Fruit fly (Drosophila melanogaster): ENCODE data around the gene Gem2.

Gem2 gene

DNA sequence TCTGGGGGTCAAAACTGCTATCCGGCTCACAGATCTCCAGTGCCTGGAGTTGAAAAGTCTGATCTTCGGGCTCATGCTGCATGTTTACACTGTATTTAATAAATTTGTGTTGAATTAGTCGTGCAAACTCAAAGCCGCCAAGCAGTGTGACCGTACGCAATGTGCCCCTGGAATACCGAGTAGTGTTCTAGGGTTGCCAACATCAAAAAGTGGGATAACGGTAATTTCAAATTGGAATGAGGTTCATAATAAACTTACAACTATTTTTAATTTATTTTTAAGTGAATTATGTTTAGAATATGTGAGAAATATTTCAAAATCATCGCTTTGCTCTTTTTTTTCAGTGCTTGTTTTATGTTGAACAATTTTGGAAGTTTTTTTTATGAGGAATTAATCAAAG is at the start of gene Gem2:
Gene Gem2, minus strand, starts transcription at position 176 of the 400 bp plus-strand sequence.
- TF ChIP-seq eg (GFP tag; IDR thresholded peaks at IDR 0.05) (no peak), Eip78C (GFP tag) (peak; percentile 66), CG8632 (GFP tag; optimal IDR thresholded peaks at IDR 0.05) (no peak)

DNA sequence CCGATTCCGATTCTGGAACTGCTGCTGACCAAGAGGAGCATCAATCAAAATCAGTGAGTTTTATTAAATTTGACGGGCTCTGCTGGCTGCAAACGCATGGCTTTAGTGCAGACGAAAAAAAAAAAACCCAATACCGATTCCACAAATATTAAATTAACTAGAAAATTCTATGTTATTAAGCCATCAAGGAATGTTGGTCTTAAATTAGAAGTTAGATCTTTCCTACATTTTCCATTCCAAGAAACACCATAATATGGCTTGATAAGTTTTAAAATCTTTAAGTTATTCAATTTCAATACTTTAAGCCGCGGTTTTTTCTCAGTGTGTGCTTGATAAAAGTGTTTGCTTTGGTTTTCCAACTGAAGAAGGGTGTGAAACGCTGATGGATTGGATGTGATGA is 47.0 kb upstream of the Gem2 start:
- TF ChIP-seq esn (GFP tag; optimal IDR thresholded peaks at IDR 0.05), result peak; percentile 9
- TF ChIP-seq CG6792 (GFP tag; optimal IDR thresholded peaks at IDR 0.05), result no peak
- TF ChIP-seq svp (GFP tag), result peak; percentile 40
- no peak for TF ChIP-seq eg (GFP tag; IDR thresholded peaks at IDR 0.05)
- TF ChIP-seq Eip78C (GFP tag), result peak; percentile 82
- TF ChIP-seq CG31627 (GFP tag; optimal IDR thresholded peaks at IDR 0.05), result no peak
- TF ChIP-seq CG8632 (GFP tag; optimal IDR thresholded peaks at IDR 0.05), result no peak
- TF ChIP-seq topi (GFP tag; optimal IDR thresholded peaks at IDR 0.05), result no peak
- peak; percentile 20 for TF ChIP-seq achi (GFP tag; optimal IDR thresholded peaks at IDR 0.05)
- no peak for TF ChIP-seq ss (GFP tag; optimal IDR thresholded peaks at IDR 0.05)
- no peak for TF ChIP-seq CG11902 (GFP tag; optimal IDR thresholded peaks at IDR 0.05)
- TF ChIP-seq dsx (GFP tag; optimal IDR thresholded peaks at IDR 0.05; ENCODE audit: poor library complexity, severe bottlenecking), result no peak
- TF ChIP-seq fd85E (GFP tag; optimal IDR thresholded peaks at IDR 0.05), result no peak
- TF ChIP-seq Met (GFP tag; optimal IDR thresholded peaks at IDR 0.05), result peak; percentile 16
- TF ChIP-seq CG4318 (GFP tag; optimal IDR thresholded peaks at IDR 0.05), result no peak
- no peak for TF ChIP-seq Hr39 (GFP tag; optimal IDR thresholded peaks at IDR 0.05)

DNA sequence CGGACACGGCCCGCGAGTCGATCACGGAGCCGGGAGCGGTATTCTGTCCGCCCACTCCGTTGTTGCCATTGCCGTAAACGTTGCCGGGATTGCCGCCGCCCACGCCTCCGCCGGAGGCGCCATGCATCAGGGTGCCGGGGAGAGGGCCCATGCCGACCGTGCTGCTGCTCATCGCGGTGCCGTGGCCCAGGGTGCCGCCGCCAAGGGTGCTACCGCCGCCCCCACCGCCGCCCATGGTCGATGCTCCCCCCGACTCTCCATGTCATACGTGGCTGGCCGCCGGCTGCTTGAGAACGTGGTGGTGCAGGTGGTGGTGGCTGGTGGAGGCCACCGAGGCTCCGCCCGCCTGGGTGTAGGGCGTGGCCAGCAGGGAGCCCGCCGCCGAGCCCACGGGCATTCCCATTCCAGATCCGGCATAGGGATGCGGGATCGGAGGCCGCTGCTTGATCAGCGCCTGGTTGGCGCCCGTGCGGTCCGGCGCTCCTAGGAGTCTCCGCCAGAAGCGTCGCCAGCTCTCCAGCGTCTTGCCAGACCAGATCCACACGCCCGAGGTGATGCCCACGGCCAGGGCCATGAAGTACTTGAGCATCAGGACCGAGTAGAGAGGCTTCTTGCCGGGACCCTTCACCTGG is 43.9 kb upstream of the Gem2 start:
- no peak for TF ChIP-seq CG7368 (GFP tag; optimal IDR thresholded peaks at IDR 0.05)
- no peak for TF ChIP-seq dsx (GFP tag; optimal IDR thresholded peaks at IDR 0.05; ENCODE audit: poor library complexity, severe bottlenecking)
- no peak for TF ChIP-seq CG4318 (GFP tag; optimal IDR thresholded peaks at IDR 0.05)
- no peak for TF ChIP-seq Sox14 (GFP tag; optimal IDR thresholded peaks at IDR 0.05)
- no peak for TF ChIP-seq CG6792 (GFP tag; optimal IDR thresholded peaks at IDR 0.05)
- TF ChIP-seq OdsH (GFP tag; optimal IDR thresholded peaks at IDR 0.05), result no peak
- TF ChIP-seq CG11902 (GFP tag; optimal IDR thresholded peaks at IDR 0.05), result no peak

DNA sequence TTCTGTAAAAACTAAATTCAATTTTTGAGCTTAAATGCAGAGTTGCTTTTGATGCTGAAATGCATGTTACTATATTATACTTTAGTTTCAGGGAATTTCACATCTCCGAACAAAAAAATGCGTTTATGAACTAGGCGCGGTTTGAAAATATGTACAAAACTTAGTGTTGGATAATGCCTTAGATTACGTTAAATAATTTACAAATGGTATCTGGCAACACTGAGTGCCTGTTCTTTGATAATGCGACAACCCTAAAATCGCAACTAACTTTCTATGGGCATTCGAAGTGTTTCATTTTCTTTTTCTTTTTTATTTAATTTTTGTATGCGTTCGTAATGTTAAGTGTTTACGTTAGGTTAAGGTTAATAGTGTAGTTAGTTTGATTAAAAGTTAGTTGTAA is 42.4 kb upstream of the Gem2 start:
- TF ChIP-seq dac (GFP tag; optimal IDR thresholded peaks at IDR 0.05), result no peak
- TF ChIP-seq CG6808 (GFP tag; optimal IDR thresholded peaks at IDR 0.05), result no peak
- TF ChIP-seq Smox (GFP tag; optimal IDR thresholded peaks at IDR 0.05), result no peak
- no peak for TF ChIP-seq lz (GFP tag; optimal IDR thresholded peaks at IDR 0.05)
- no peak for TF ChIP-seq Hr38 (GFP tag; optimal IDR thresholded peaks at IDR 0.05)
- TF ChIP-seq CG11762 (GFP tag; optimal IDR thresholded peaks at IDR 0.05; ENCODE audit: insufficient read depth), result no peak
- TF ChIP-seq Met (GFP tag; optimal IDR thresholded peaks at IDR 0.05), result no peak
- TF ChIP-seq CG34406 (GFP tag; optimal IDR thresholded peaks at IDR 0.05), result no peak
- TF ChIP-seq svp (GFP tag), result no peak
- no peak for TF ChIP-seq Eip75B (GFP tag; optimal IDR thresholded peaks at IDR 0.05)
- no peak for TF ChIP-seq Lpt (GFP tag; optimal IDR thresholded peaks at IDR 0.05)

DNA sequence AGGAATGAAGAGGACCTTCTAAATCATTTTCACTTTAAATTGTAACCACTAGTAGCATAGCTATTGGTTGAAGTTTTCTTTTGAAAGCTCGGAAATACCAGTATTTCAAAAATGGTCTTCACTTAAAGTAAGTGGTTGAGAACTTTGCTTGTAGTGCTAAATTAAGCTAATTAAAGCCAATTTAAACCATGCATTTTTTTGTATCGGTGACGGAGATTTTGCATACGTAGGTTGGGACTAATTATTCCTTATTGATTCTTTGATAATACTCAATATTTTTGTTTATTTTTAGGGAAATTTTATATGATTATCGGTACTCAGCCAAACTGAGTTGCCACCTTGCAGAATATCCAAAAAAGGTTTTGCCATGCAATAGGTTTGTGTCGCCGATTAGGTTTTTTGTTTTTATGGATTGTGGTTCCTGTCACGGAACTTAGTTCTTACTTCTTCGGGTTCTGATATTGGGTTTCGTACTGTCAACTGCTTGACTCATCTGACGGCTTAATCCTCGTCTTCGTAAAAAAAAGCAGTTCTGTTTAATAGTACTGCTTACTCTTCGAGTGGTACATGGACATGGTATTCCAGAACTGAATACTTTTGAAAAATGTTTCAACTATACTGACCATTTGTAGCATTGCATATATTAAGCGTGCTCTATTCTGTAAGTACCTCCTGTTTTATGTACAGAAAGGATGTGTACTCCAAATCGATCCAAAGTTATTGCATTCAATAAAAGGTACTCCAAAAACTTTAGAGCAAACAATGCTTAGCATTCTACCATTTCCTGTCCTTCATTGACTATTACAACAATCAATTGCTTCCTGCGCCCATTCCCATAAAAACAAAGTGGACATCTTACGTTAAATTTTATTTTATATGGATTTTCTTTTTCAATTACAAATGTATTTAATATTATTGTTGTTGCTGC is 40.2 kb upstream of the Gem2 start:
- TF ChIP-seq CG3032 (tag; optimal IDR thresholded peaks at IDR 0.05) (peak; percentile 2), svp (GFP tag) (peak; percentile 24), Eip78C (GFP tag) (peak; percentile 15), CG9139 (GFP tag; optimal IDR thresholded peaks at IDR 0.05) (no peak)
